Worm (Caenorhabditis elegans) whole organism, L3 larva: Measurements from ENCODE around the gene F21C10.6.

Source experiments
- R02D3.7 ChIP-seq: fragments of 150-350 bp; optimal IDR thresholded peaks from 2 replicates; lab custom pipeline; 2014; ENCODE audit warnings: missing biosample characterization, missing genetic modification characterization
- ZK546.5 ChIP-seq: sonication (generic microtip); optimal IDR thresholded peaks from 2 replicates; lab custom pipeline; 2017; ENCODE audit warnings: missing biosample characterization, missing genetic modification characterization
- ama-1 ChIP-seq: fragments of 150-350 bp; optimal IDR thresholded peaks from 2 replicates; lab custom pipeline; 2018
- ceh-9 ChIP-seq: sonication (generic microtip); optimal IDR thresholded peaks from 2 replicates; lab custom pipeline; 2018; ENCODE audit warnings: missing biosample characterization, missing genetic modification characterization
- daf-12 ChIP-seq: fragments of 150-350 bp; optimal IDR thresholded peaks from 2 replicates; lab custom pipeline; 2014; ENCODE audit warnings: missing biosample characterization, missing genetic modification reagents, missing genetic modification characterization
- egl-27 ChIP-seq: sonication (generic microtip); optimal IDR thresholded peaks from 4 replicates; lab custom pipeline; 2017; ENCODE audit warnings: missing biosample characterization, missing genetic modification reagents, missing genetic modification characterization
- elt-1 ChIP-seq: fragments of 150-350 bp; optimal IDR thresholded peaks from 2 replicates; lab custom pipeline; 2014; ENCODE audit warnings: missing biosample characterization, missing genetic modification characterization
- elt-2 ChIP-seq: sonication (generic microtip); optimal IDR thresholded peaks from 2 replicates; lab custom pipeline; 2016; ENCODE audit warnings: missing genetic modification reagents, mild to moderate bottlenecking, missing genetic modification characterization, missing compliant biosample characterization
- elt-3 ChIP-seq, 3 experiments: fragments of 150-350 bp in 1 of 3; sonication (generic microtip) in 2 of 3; optimal IDR thresholded peaks; 2 replicates in 2 of 3; 4 replicates in 1 of 3; lab custom pipeline; 2014 to 2017; ENCODE audit warnings: missing biosample characterization in 3 of 3, missing genetic modification characterization in 3 of 3
- eor-1 ChIP-seq, 2 experiments: fragments of 150-350 bp; optimal IDR thresholded peaks; 2 replicates each; lab custom pipeline; 2014 to 2018; ENCODE audit warnings: missing biosample characterization in 2 of 2, missing genetic modification characterization in 2 of 2
- lin-15B ChIP-seq: fragments of 150-350 bp; optimal IDR thresholded peaks from 2 replicates; lab custom pipeline; 2014; ENCODE audit warnings: missing biosample characterization, missing genetic modification characterization
- mdl-1 ChIP-seq: fragments of 150-350 bp; optimal IDR thresholded peaks from 2 replicates; lab custom pipeline; 2014; ENCODE audit warnings: missing biosample characterization, missing genetic modification characterization
- mml-1 ChIP-seq: fragments of 150-350 bp; sonication (generic microtip); optimal IDR thresholded peaks from 3 replicates; lab custom pipeline; 2014; ENCODE audit warnings: missing biosample characterization, missing genetic modification characterization
- nhr-11 ChIP-seq: fragments of 150-350 bp; optimal IDR thresholded peaks from 2 replicates; lab custom pipeline; 2014; ENCODE audit warnings: missing biosample characterization, missing genetic modification characterization
- nhr-12 ChIP-seq: fragments of 150-350 bp; optimal IDR thresholded peaks from 2 replicates; lab custom pipeline; 2014; ENCODE audit warnings: missing biosample characterization, missing genetic modification characterization
- nhr-23 ChIP-seq: fragments of 150-350 bp; optimal IDR thresholded peaks from 2 replicates; lab custom pipeline; 2014; ENCODE audit warnings: missing biosample characterization, missing genetic modification reagents, missing genetic modification characterization
- nhr-25 ChIP-seq: sonication (generic microtip); optimal IDR thresholded peaks from 2 replicates; lab custom pipeline; 2017; ENCODE audit warnings: missing biosample characterization, missing genetic modification characterization
- nhr-43 ChIP-seq: sonication (generic microtip); optimal IDR thresholded peaks from 2 replicates; lab custom pipeline; 2016; ENCODE audit warnings: mild to moderate bottlenecking, missing genetic modification characterization, missing compliant biosample characterization; ENCODE audit not compliant: poor library complexity, severe bottlenecking
- nhr-67 ChIP-seq: fragments of 150-350 bp; optimal IDR thresholded peaks from 2 replicates; lab custom pipeline; 2014; ENCODE audit warnings: missing biosample characterization, missing genetic modification characterization
- nhr-77 ChIP-seq: fragments of 150-350 bp; optimal IDR thresholded peaks from 2 replicates; lab custom pipeline; 2014; ENCODE audit warnings: missing biosample characterization, missing genetic modification characterization
- pha-4 ChIP-seq: fragments of 150-350 bp; optimal IDR thresholded peaks from 2 replicates; lab custom pipeline; 2014; ENCODE audit warnings: missing biosample characterization, missing genetic modification reagents, missing genetic modification characterization
- pqm-1 ChIP-seq: fragments of 150-350 bp; optimal IDR thresholded peaks from 2 replicates; lab custom pipeline; 2017; ENCODE audit warnings: missing biosample characterization, missing genetic modification characterization, inconsistent platforms
- skn-1 ChIP-seq: fragments of 150-350 bp; optimal IDR thresholded peaks from 2 replicates; lab custom pipeline; 2014; ENCODE audit warnings: missing biosample characterization, missing genetic modification characterization
- ztf-4 ChIP-seq: fragments of 150-350 bp; optimal IDR thresholded peaks from 2 replicates; lab custom pipeline; 2014; ENCODE audit warnings: missing biosample characterization, missing genetic modification characterization

Gene F21C10.6

DNA sequence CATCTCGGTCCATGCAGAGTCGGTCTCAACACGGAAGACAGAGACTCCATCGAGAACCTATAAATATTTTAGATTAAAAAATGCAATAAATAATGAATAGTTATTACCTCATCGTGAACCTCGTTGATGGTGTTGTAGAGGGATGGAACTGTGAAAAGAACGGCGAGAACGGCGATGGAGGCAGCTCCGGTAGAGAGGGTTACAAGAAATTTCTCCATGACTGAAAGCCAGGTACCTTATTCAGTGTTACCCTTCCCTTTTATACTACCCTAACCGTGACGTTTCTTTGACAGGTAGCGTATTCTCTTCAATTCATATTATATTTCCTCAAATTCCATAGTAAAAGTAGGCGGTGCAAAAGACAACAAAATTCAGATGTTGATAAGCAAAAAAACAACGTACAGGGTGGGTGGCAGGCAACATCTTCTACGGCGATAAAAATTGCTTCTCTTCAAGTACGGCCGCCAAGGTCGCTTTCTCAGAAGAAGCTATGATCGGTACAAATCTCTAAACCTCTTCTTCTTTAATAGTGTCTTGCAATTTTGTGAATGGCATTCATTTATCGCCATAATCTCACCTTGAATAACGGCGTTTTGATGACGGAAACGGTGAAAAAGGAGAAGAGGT is 40.9 kb downstream of the F21C10.6 start, which contains the start of gene col-10:
Gene col-10, minus strand, starts transcription at position 235 of the 627 bp plus-strand sequence.
- TF ChIP-seq elt-1 (tag; lab: Kevin White, UChicago) (peak; percentile 56), egl-27 (tag; lab: Kevin White, UChicago) (peak; percentile 15), nhr-23 (tag; lab: Kevin White, UChicago) (no peak), ama-1 (lab: Kevin White, UChicago) (peak; percentile 85), ztf-4 (tag; lab: Kevin White, UChicago) (no peak), nhr-25 (tag; lab: Kevin White, UChicago) (peak; percentile 86), nhr-43 (tag; lab: Kevin White, UChicago) (peak; percentile 65)
- TF ChIP-seq, all 47 proteins: peak for 5

DNA sequence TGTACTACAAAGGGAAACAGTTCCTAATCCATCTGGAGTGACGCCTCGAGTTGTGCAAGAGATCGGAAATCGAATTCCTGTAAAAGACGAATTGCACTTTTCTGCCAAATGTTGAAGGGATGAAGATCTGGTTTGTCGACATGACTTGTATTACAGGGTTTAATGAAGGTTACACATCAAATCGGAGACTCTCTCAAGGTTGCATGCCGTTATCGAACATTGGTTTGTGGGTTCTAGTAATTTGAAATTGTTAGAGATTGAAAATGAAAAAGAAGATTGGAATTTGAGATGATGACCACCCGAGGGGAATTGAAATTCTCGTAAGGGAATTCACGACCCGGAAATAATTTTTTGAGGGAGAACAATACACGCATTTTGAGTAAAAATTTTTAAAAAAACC is 42.0 kb downstream of the F21C10.6 start:
- TF ChIP-seq nhr-23 (tag; lab: Kevin White, UChicago) (peak; percentile 23), lin-15B (no peak), nhr-67 (tag; lab: Kevin White, UChicago) (no peak), ceh-9 (tag; lab: Kevin White, UChicago) (no peak), daf-12 (no peak), elt-1 (tag; lab: Kevin White, UChicago) (peak; percentile 73), nhr-25 (tag; lab: Kevin White, UChicago) (peak; percentile 76), ama-1 (lab: Kevin White, UChicago) (no peak)

DNA sequence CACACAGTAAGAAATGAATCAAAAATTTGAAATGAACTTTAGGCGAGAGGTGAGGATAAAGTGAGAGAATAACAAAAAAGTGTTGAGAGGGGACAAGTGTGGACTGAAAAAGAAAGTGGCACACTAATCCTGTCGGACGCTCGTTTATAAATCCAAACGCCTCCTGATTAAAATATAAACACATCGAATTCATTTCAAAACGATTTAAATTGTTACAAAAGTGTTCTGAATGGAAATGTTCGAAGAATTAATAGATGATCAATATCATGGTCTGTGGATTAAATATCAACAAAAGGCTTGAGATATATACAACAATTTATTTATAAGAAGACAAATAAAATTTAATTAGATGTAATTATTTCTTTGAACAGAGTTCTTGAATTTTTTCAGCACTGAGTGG is 43.8 kb downstream of the F21C10.6 start, which contains the start of gene B0222.11:
Gene B0222.11, minus strand, starts transcription at position 101 of the 400 bp plus-strand sequence.
- TF ChIP-seq ceh-9 (tag; lab: Kevin White, UChicago) = no peak
- no peak for TF ChIP-seq R02D3.7 (tag; lab: Kevin White, UChicago)
- TF ChIP-seq mml-1 = no peak
- no peak for TF ChIP-seq nhr-11 (tag; lab: Kevin White, UChicago)
- TF ChIP-seq eor-1 (tag; optimal IDR thresholded peaks at IDR 0.05; lab: Kevin White, UChicago) = no peak
- TF ChIP-seq nhr-43 (tag; lab: Kevin White, UChicago) = no peak
- no peak for TF ChIP-seq egl-27 (tag; lab: Kevin White, UChicago)
- no peak for TF ChIP-seq nhr-23 (tag; lab: Kevin White, UChicago)
- TF ChIP-seq daf-12 = no peak
- no peak for TF ChIP-seq pha-4 (tag; lab: Kevin White, UChicago)
- TF ChIP-seq elt-3 (tag; optimal IDR thresholded peaks at IDR 0.05; lab: Kevin White, UChicago) = no peak

- TF ChIP-seq ama-1 (lab: Kevin White, UChicago) = no peak
- TF ChIP-seq mdl-1 (tag; lab: Kevin White, UChicago) = no peak
- TF ChIP-seq elt-2 (tag; lab: Kevin White, UChicago) = peak; percentile 63
- peak; percentile 52 for TF ChIP-seq pqm-1 (tag; lab: Kevin White, UChicago)
- TF ChIP-seq pha-4 (tag; lab: Kevin White, UChicago) = peak; percentile 52
- TF ChIP-seq ZK546.5 (tag; lab: Kevin White, UChicago) = no peak
- no peak for TF ChIP-seq elt-3 (tag; optimal IDR thresholded peaks at IDR 0.05; lab: Kevin White, UChicago)
These were observed 48.7 kb downstream of the F21C10.6 start, which contains the start of gene gad-3 for ce11 chrV:9172989-9173388. Gene gad-3, minus strand, starts transcription at chrV:9173005.

DNA sequence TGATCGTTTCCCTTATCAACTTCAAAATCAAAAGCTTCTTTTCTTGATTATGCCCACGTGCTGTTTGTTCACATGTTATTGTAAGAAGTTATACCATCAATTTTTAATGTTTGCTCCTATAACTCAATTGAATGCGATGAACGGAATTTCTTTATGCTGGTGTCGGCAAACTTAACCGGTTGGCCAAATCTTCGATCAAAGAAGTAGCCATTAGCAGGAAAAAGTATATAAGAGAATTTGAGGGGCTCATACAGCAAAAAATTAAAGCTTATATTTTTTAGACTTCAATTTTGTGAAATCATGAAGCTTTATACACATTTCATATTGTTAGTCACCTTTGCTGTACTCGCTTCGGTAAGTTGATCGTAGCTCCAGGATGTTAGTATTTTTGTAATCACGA is 49.5 kb downstream of the F21C10.6 start, which contains the start of gene pqn-16:
Gene pqn-16, plus strand, starts transcription at position 301 of the 400 bp plus-strand sequence.
- TF ChIP-seq eor-1 (tag; optimal IDR thresholded peaks at IDR 0.05; lab: Kevin White, UChicago) = no peak
- no peak for TF ChIP-seq ZK546.5 (tag; lab: Kevin White, UChicago)
- no peak for TF ChIP-seq skn-1 (tag; lab: Kevin White, UChicago)
- no peak for TF ChIP-seq ztf-4 (tag; lab: Kevin White, UChicago)
- no peak for TF ChIP-seq nhr-12 (tag; lab: Kevin White, UChicago)
- TF ChIP-seq nhr-77 = no peak
- no peak for TF ChIP-seq nhr-11 (tag; lab: Kevin White, UChicago)
